Worm (Caenorhabditis elegans) whole organism, L4 larva: ENCODE results near the gene srp-3.

Experiments used
- R02D3.7 ChIP-seq: fragments of 150-350 bp; sonication (generic microtip); optimal IDR thresholded peaks from 3 replicates; lab custom pipeline; 2014; ENCODE audit warnings: missing biosample characterization, missing genetic modification characterization
- jun-1 ChIP-seq: fragments of 150-350 bp; optimal IDR thresholded peaks from 2 replicates; lab custom pipeline; 2014; ENCODE audit warnings: missing biosample characterization, missing genetic modification reagents, missing genetic modification characterization
- lin-13 ChIP-seq: fragments of 150-350 bp; optimal IDR thresholded peaks from 2 replicates; lab custom pipeline; 2014; ENCODE audit warnings: missing biosample characterization, missing genetic modification reagents, missing genetic modification characterization
- snpc-4 ChIP-seq: fragments of 150-350 bp; optimal IDR thresholded peaks from 2 replicates; lab custom pipeline; 2014; ENCODE audit warnings: missing biosample characterization, missing genetic modification characterization

ce11 chrV:1937963-1938362, 29.3 kb downstream of the srp-3 start, which contains the start of gene glb-25:
- TF ChIP-seq lin-13 (GFP tag; lab: Kevin White, UChicago) (no peak), R02D3.7 (tag; lab: Kevin White, UChicago) (no peak), snpc-4 (no peak), jun-1 (tag; lab: Kevin White, UChicago) (no peak)
